Worm (Caenorhabditis elegans) whole organism, L4 larva: ENCODE measurements around the gene metl-9.

Experiments
- ama-1 ChIP-seq: fragments of 150-350 bp; optimal IDR thresholded peaks from 2 replicates; lab custom pipeline; 2014; ENCODE audit warnings: inconsistent platforms, mixed read lengths
- fos-1 ChIP-seq: fragments of 150-350 bp; optimal IDR thresholded peaks from 2 replicates; lab custom pipeline; 2014; ENCODE audit warnings: missing biosample characterization, missing genetic modification characterization
- lin-13 ChIP-seq: fragments of 150-350 bp; optimal IDR thresholded peaks from 2 replicates; lab custom pipeline; 2014; ENCODE audit warnings: missing biosample characterization, missing genetic modification reagents, missing genetic modification characterization
- mep-1 ChIP-seq: fragments of 150-350 bp; sonication (generic microtip); optimal IDR thresholded peaks from 3 replicates; lab custom pipeline; 2014; ENCODE audit warnings: missing biosample characterization, missing genetic modification characterization
- nhr-28 ChIP-seq: fragments of 150-350 bp; optimal IDR thresholded peaks from 2 replicates; lab custom pipeline; 2014; ENCODE audit warnings: missing biosample characterization, missing genetic modification characterization
- snpc-4 ChIP-seq: fragments of 150-350 bp; optimal IDR thresholded peaks from 2 replicates; lab custom pipeline; 2014; ENCODE audit warnings: missing biosample characterization, missing genetic modification characterization

- TF ChIP-seq lin-13: no peak
- TF ChIP-seq mep-1 (tag; lab: Kevin White, UChicago): no peak
- TF ChIP-seq nhr-28: no peak
- no peak for TF ChIP-seq fos-1 (tag; lab: Kevin White, UChicago)
- TF ChIP-seq ama-1 (lab: Kevin White, UChicago): no peak
- no peak for TF ChIP-seq snpc-4 (tag; lab: Kevin White, UChicago)
Observed at ce11 chrX:5174256-5174655, 4.7 kb downstream of the metl-9 start, which contains the start of gene zchc-1A.
